Worm (Caenorhabditis elegans): ENCODE results near the gene fbxa-184.

Gene fbxa-184

ce11 chrII:1663516-1663915 lies 46.5 kb upstream of the fbxa-184 start, which contains the start of gene duxl-1 (continued):
- no peak for TF ChIP-seq tlf-1 (GFP tag; optimal IDR thresholded peaks at IDR 0.05)
- no peak for TF ChIP-seq ama-1 (optimal IDR thresholded peaks at IDR 0.05)
- TF ChIP-seq ama-1 (GFP tag; optimal IDR thresholded peaks at IDR 0.05), result no peak
- TF ChIP-seq unc-62 (GFP tag; optimal IDR thresholded peaks at IDR 0.05), result no peak
- no peak for TF ChIP-seq egl-44 (GFP tag; IDR thresholded peaks at IDR 0.05)
- no peak for TF ChIP-seq rec-8 (tag; optimal IDR thresholded peaks at IDR 0.05)
- TF ChIP-seq atf-7 (tag; optimal IDR thresholded peaks at IDR 0.05), result peak; percentile 90
- no peak for TF ChIP-seq Y79H2A.3 (GFP tag; conservative IDR thresholded peaks at IDR 0.05)
- TF ChIP-seq sdz-38 (tag; optimal IDR thresholded peaks at IDR 0.05), result no peak
- no peak for TF ChIP-seq nhr-179 (tag; optimal IDR thresholded peaks at IDR 0.05)
- TF ChIP-seq nfya-1 (tag; optimal IDR thresholded peaks at IDR 0.05; ENCODE audit: borderline replicate concordance, insufficient read depth), result no peak
- TF ChIP-seq snpc-1.3 (tag; optimal IDR thresholded peaks at IDR 0.05; ENCODE audit: insufficient read depth), result no peak
- no peak for TF ChIP-seq snpc-3.4 (tag; optimal IDR thresholded peaks at IDR 0.05)
- TF ChIP-seq ztf-6 (GFP tag; IDR thresholded peaks at IDR 0.05), result no peak
- no peak for TF ChIP-seq zim-3 (tag; optimal IDR thresholded peaks at IDR 0.05)
- TF ChIP-seq rcor-1 (GFP tag; IDR thresholded peaks at IDR 0.05), result no peak
- no peak for TF ChIP-seq him-1 (tag; optimal IDR thresholded peaks at IDR 0.05)
- TF ChIP-seq ceh-58 (GFP tag; IDR thresholded peaks at IDR 0.05), result no peak
- no peak for TF ChIP-seq ceh-91 (GFP tag; IDR thresholded peaks at IDR 0.05)
- TF ChIP-seq unc-130 (GFP tag; optimal IDR thresholded peaks at IDR 0.05), result no peak
- no peak for TF ChIP-seq Y53G8AR.9 (GFP tag; conservative IDR thresholded peaks at IDR 0.05)
- TF ChIP-seq nhr-80 (tag; optimal IDR thresholded peaks at IDR 0.05), result peak; percentile 57
- peak; percentile 15 for TF ChIP-seq tbp1 (GFP tag; optimal IDR thresholded peaks at IDR 0.05)

ce11 chrII:1666025-1666424 lies 44.0 kb upstream of the fbxa-184 start, which contains the start of gene srlf-29:
Gene srlf-29, plus strand, starts transcription at chrII:1666325.
- TF ChIP-seq zim-3 (tag; optimal IDR thresholded peaks at IDR 0.05), result no peak
- no peak for TF ChIP-seq hmg-1.2 (GFP tag; IDR thresholded peaks at IDR 0.05)
- TF ChIP-seq D2030.7 (GFP tag; IDR thresholded peaks at IDR 0.05), result no peak
- TF ChIP-seq egl-44 (GFP tag; IDR thresholded peaks at IDR 0.05), result no peak
- TF ChIP-seq egl-18 (GFP tag; IDR thresholded peaks at IDR 0.05), result no peak
- no peak for TF ChIP-seq lin-54 (GFP tag; optimal IDR thresholded peaks at IDR 0.05)
- TF ChIP-seq Y67H2A.10 (GFP tag; conservative IDR thresholded peaks at IDR 0.05), result no peak
- TF ChIP-seq Y56A3A.18 (GFP tag; IDR thresholded peaks at IDR 0.05), result no peak
- no peak for TF ChIP-seq egrh-3 (GFP tag; IDR thresholded peaks at IDR 0.05)
- TF ChIP-seq dpl-1 (GFP tag; optimal IDR thresholded peaks at IDR 0.05), result no peak
- TF ChIP-seq sea-2 (GFP tag; IDR thresholded peaks at IDR 0.05), result no peak

ce11 chrII:1668913-1669312 lies 41.1 kb upstream of the fbxa-184 start, which contains the start of gene srw-97:
Gene srw-97, minus strand, starts transcription at chrII:1669013.
- no peak for TF ChIP-seq attf-5 (GFP tag; optimal IDR thresholded peaks at IDR 0.05)

- TF ChIP-seq nhr-80 (tag; optimal IDR thresholded peaks at IDR 0.05) (peak; percentile 47), dox-1 (GFP tag; IDR thresholded peaks at IDR 0.05) (0 out of 2 replicates have a peak, but pooled peaks have one; percentile 17), Y53F4B.3 (GFP tag; IDR thresholded peaks at IDR 0.05) (no peak)
These were observed 39.7 kb upstream of the fbxa-184 start, which contains the start of gene nhx-6 for ce11 chrII:1670260-1670879. Gene nhx-6, plus strand, starts transcription at chrII:1670829.

Measured in whole organism, young adult.